Fruit fly (Drosophila melanogaster): ENCODE measurements around the gene AIF.

Gene AIF

DNA sequence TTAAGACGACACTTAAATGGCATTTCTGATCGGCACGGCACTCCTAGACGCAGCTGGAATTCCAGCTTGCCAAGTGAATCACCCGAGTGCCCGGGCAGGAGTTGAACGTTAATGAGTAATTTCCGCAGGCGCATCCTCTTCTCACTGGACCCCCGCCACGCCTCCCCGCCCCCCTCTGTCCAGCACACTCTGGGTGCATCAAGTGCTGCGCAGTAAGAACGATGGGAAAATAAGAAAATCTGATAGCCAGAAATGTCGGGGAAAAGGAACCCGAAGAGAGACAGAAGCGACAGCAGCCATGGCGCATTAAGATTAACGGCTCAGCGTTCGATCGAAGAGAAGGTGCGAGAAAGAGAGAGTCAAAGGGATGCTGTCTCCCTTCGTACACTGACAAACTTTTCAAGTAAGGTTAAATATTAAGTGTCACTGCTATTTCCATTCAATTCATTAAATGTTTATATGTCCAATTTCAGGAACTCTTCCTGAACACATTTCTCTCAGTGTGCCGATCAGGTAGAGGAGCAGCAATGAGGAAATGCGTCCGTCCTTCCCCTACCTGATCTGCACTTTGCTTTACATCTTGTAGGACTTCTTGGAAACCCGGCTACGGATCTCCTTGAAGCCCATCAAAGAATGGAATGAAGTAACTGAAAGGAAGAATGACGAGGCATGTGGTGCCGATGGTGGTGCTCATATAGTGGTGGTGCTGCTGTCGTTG, 13.1 kb downstream of the AIF start (continued):
- TF ChIP-seq cg (GFP tag; optimal IDR thresholded peaks at IDR 0.05), result no peak
- TF ChIP-seq wek (GFP tag; optimal IDR thresholded peaks at IDR 0.05), result peak; percentile 51
- TF ChIP-seq yki (optimal IDR thresholded peaks at IDR 0.05), result no peak
- no peak for TF ChIP-seq CG12659 (GFP tag; optimal IDR thresholded peaks at IDR 0.05)
- no peak for TF ChIP-seq caup (GFP tag; optimal IDR thresholded peaks at IDR 0.05; ENCODE audit: severe bottlenecking)
- no peak for TF ChIP-seq fru (optimal IDR thresholded peaks at IDR 0.05)
- peak; percentile 70 for TF ChIP-seq btn (GFP tag; optimal IDR thresholded peaks at IDR 0.05)
- peak; percentile 15 for TF ChIP-seq YL-1 (GFP tag; optimal IDR thresholded peaks at IDR 0.05)
- TF ChIP-seq B-H1 (GFP tag; IDR thresholded peaks at IDR 0.05), result no peak
- no peak for TF ChIP-seq HLH4C (GFP tag; IDR thresholded peaks at IDR 0.05; ENCODE audit: partially characterized antibody)
- TF ChIP-seq CG6791 (GFP tag; IDR thresholded peaks at IDR 0.05; ENCODE audit: partially characterized antibody), result no peak
- peak; percentile 44; the same call in 1 of the 2 replicates for TF ChIP-seq H2.0 (GFP tag; IDR thresholded peaks at IDR 0.05)
- peak; percentile 3 for TF ChIP-seq CG17385 (GFP tag; optimal IDR thresholded peaks at IDR 0.05)
- no peak for TF ChIP-seq eyg (GFP tag; optimal IDR thresholded peaks at IDR 0.05)
- TF ChIP-seq CG14667 (GFP tag; IDR thresholded peaks at IDR 0.05), result 0 out of 2 replicates have a peak, but pooled peaks have one; percentile 21
- TF ChIP-seq CG10462 (GFP tag; optimal IDR thresholded peaks at IDR 0.05), result peak; percentile 63
- peak; percentile 44 for TF ChIP-seq bcd (GFP tag; optimal IDR thresholded peaks at IDR 0.05)
- peak; percentile 66 for TF ChIP-seq CG30431 (GFP tag; optimal IDR thresholded peaks at IDR 0.05)
- TF ChIP-seq Gug (GFP tag; IDR thresholded peaks at IDR 0.05), result peak; percentile 17; the same call in 2 of the 4 replicates
- TF ChIP-seq Oaz (GFP tag; IDR thresholded peaks at IDR 0.05), result no peak
- TF ChIP-seq CG18476 (GFP tag; optimal IDR thresholded peaks at IDR 0.05), result peak; percentile 47
- TF ChIP-seq CG10654 (GFP tag; optimal IDR thresholded peaks at IDR 0.05), result peak; percentile 44
- TF ChIP-seq NC2α (GFP tag; optimal IDR thresholded peaks at IDR 0.05), result peak; percentile 72
- TF ChIP-seq bigmax (GFP tag; optimal IDR thresholded peaks at IDR 0.05), result no peak
- TF ChIP-seq sc (optimal IDR thresholded peaks at IDR 0.05), result no peak
- peak; percentile 29 for TF ChIP-seq sc (GFP tag; optimal IDR thresholded peaks at IDR 0.05)
- TF ChIP-seq chif (GFP tag; optimal IDR thresholded peaks at IDR 0.05), result peak; percentile 46 to 85
- TF ChIP-seq Dip3 (GFP tag; optimal IDR thresholded peaks at IDR 0.05), result no peak
- TF ChIP-seq CG15269 (tag; optimal IDR thresholded peaks at IDR 0.05), result no peak
- peak; percentile 70 for TF ChIP-seq psq (GFP tag; optimal IDR thresholded peaks at IDR 0.05)
- TF ChIP-seq CG11247 (GFP tag; IDR thresholded peaks at IDR 0.05), result no peak
- TF ChIP-seq zen (tag; optimal IDR thresholded peaks at IDR 0.05), result peak; percentile 96
- no peak for TF ChIP-seq Fer2 (tag; optimal IDR thresholded peaks at IDR 0.05)
- no peak for TF ChIP-seq GATAe (GFP tag; conservative IDR thresholded peaks at IDR 0.05)
- TF ChIP-seq nau (GFP tag; optimal IDR thresholded peaks at IDR 0.05), result no peak
- TF ChIP-seq D19B (GFP tag; optimal IDR thresholded peaks at IDR 0.05), result no peak
- TF ChIP-seq CG15601 (tag; optimal IDR thresholded peaks at IDR 0.05), result peak; percentile 72
- 0 out of 3 replicates have a peak, but pooled peaks have one; percentile 26 for TF ChIP-seq dysf (GFP tag; IDR thresholded peaks at IDR 0.05)
- TF ChIP-seq Dip2 (GFP tag; IDR thresholded peaks at IDR 0.05), result no peak
- TF ChIP-seq CG10321 (GFP tag; IDR thresholded peaks at IDR 0.05), result no peak
- TF ChIP-seq BtbVII (GFP tag; optimal IDR thresholded peaks at IDR 0.05), result no peak
- TF ChIP-seq lilli (GFP tag; optimal IDR thresholded peaks at IDR 0.05), result peak; percentile 73
- 0 out of 3 replicates have a peak, but pooled peaks have one; percentile 24 for TF ChIP-seq CG34422 (GFP tag; IDR thresholded peaks at IDR 0.05)
- TF ChIP-seq CG9797 (GFP tag; optimal IDR thresholded peaks at IDR 0.05), result peak; percentile 9
- TF ChIP-seq kni (GFP tag; optimal IDR thresholded peaks at IDR 0.05), result peak; percentile 94
- peak; percentile 81 for TF ChIP-seq Med (GFP tag)
- TF ChIP-seq CG2129 (GFP tag; IDR thresholded peaks at IDR 0.05; ENCODE audit: partially characterized antibody), result no peak
- peak in 1 of 2 experiments; percentile 76 for TF ChIP-seq eve (GFP tag; optimal IDR thresholded peaks at IDR 0.05)
- peak; percentile 55 for TF ChIP-seq fd96Cb (tag; optimal IDR thresholded peaks at IDR 0.05)
- TF ChIP-seq jigr1 (GFP tag; IDR thresholded peaks at IDR 0.05), result no peak
